Worm (Caenorhabditis elegans) whole organism, early embryonic: Measurements from ENCODE around the gene mboa-7.

Experiments
- B0310.2 ChIP-seq: sonication (generic microtip); optimal IDR thresholded peaks from 2 replicates; lab custom pipeline; 2016; ENCODE audit warnings: mild to moderate bottlenecking, missing genetic modification characterization, missing compliant biosample characterization
- F13C5.2 ChIP-seq: sonication (generic microtip); optimal IDR thresholded peaks from 2 replicates; lab custom pipeline; 2017; ENCODE audit warnings: mild to moderate bottlenecking, missing genetic modification characterization, inconsistent platforms, missing compliant biosample characterization
- aly-1 ChIP-seq: sonication (generic microtip); optimal IDR thresholded peaks from 2 replicates; lab custom pipeline; 2016; ENCODE audit warnings: missing genetic modification characterization, missing compliant biosample characterization
- ama-1 ChIP-seq: fragments of 150-350 bp; optimal IDR thresholded peaks from 2 replicates; lab custom pipeline; 2014
- ceh-13 ChIP-seq: fragments of 200-800 bp; sonication (Bioruptor generic); optimal IDR thresholded peaks from 2 replicates; lab custom pipeline; 2018; ENCODE audit warnings: mild to moderate bottlenecking, missing genetic modification characterization, missing compliant biosample characterization
- hnd-1 ChIP-seq: sonication (generic microtip); optimal IDR thresholded peaks from 2 replicates; lab custom pipeline; 2016; ENCODE audit warnings: missing genetic modification characterization, missing compliant biosample characterization
- pes-1 ChIP-seq: fragments of 200-800 bp; sonication (Bioruptor generic); IDR thresholded peaks from 2 replicates; pipeline ENCODE4 v1.3.6; 2022; ENCODE audit warnings: missing genetic modification reagents, missing genetic modification characterization, missing compliant biosample characterization
- scrt-1 ChIP-seq: fragments of 200-800 bp; sonication (Bioruptor generic); IDR thresholded peaks from 2 replicates; pipeline ENCODE4 v1.3.6; 2022; ENCODE audit warnings: missing genetic modification characterization, missing compliant biosample characterization
- tbx-11 ChIP-seq: fragments of 200-800 bp; sonication (Bioruptor generic); IDR thresholded peaks from 2 replicates; pipeline ENCODE4 v1.3.6; 2022; ENCODE audit warnings: missing genetic modification characterization, missing compliant biosample characterization

- TF ChIP-seq tbx-11 = no peak
- no peak for TF ChIP-seq hnd-1 (tag; lab: Kevin White, UChicago)
- TF ChIP-seq ceh-13 (GFP tag; lab: Kevin White, UChicago) = no peak
- TF ChIP-seq F13C5.2 (tag; lab: Kevin White, UChicago) = no peak
- TF ChIP-seq ama-1 = no peak
- no peak for TF ChIP-seq aly-1 (tag; lab: Kevin White, UChicago)
- no peak for TF ChIP-seq pes-1
- TF ChIP-seq scrt-1 = no peak
- no peak for TF ChIP-seq B0310.2 (tag; lab: Kevin White, UChicago)
These were observed 32.4 kb upstream of the mboa-7 start for ce11 chrX:10556764-10557163.
